Worm (Caenorhabditis elegans) whole organism, young adult: ENCODE measurements around the gene nsy-4.

Experiments
- B0035.1 ChIP-seq: sonication (generic microtip); optimal IDR thresholded peaks from 2 replicates; lab custom pipeline; 2016; ENCODE audit warnings: missing genetic modification characterization, mild to moderate bottlenecking, missing compliant biosample characterization, missing genotype, missing genetic modification reagents
- B0261.1 ChIP-seq: sonication (generic microtip); optimal IDR thresholded peaks from 2 replicates; lab custom pipeline; 2016; ENCODE audit warnings: mild to moderate bottlenecking, missing genetic modification characterization, moderate library complexity, missing compliant biosample characterization
- B0336.3 ChIP-seq: fragments of 200-800 bp; sonication (Bioruptor generic); IDR thresholded peaks from 2 replicates; pipeline ENCODE4 v1.3.6; 2022; ENCODE audit warnings: missing genetic modification characterization, missing compliant biosample characterization
- C06A6.2 ChIP-seq: fragments of 200-800 bp; sonication (Bioruptor generic); conservative IDR thresholded peaks from 2 replicates; pipeline ENCODE4 v1.3.6; 2022; ENCODE audit warnings: missing genetic modification characterization, missing compliant biosample characterization
- D2030.7 ChIP-seq: fragments of 200-800 bp; sonication (Bioruptor generic); IDR thresholded peaks from 2 replicates; pipeline ENCODE4 v1.3.6; 2022; ENCODE audit warnings: missing genetic modification reagents, missing genetic modification characterization, missing compliant biosample characterization
- F39B2.1 ChIP-seq: fragments of 200-800 bp; sonication (Bioruptor generic); IDR thresholded peaks from 2 replicates; pipeline ENCODE4 v1.3.6; 2022; ENCODE audit warnings: missing genetic modification reagents, missing genetic modification characterization, missing compliant biosample characterization
- F49E8.2 ChIP-seq: sonication (generic microtip); optimal IDR thresholded peaks from 3 replicates; lab custom pipeline; 2017; ENCODE audit warnings: missing genetic modification characterization, mild to moderate bottlenecking, missing compliant biosample characterization, antibody characterized with exemption, moderate library complexity; ENCODE audit not compliant: insufficient read depth
- F57A8.1 ChIP-seq: fragments of 200-800 bp; sonication (Bioruptor generic); optimal IDR thresholded peaks from 2 replicates; lab custom pipeline; 2018; ENCODE audit warnings: mild to moderate bottlenecking, missing genetic modification characterization, moderate library complexity, missing compliant biosample characterization
- Y56A3A.18 ChIP-seq: fragments of 200-800 bp; sonication (Bioruptor generic); IDR thresholded peaks from 2 replicates; pipeline ENCODE4 v1.3.6; 2022; ENCODE audit warnings: missing genetic modification reagents, missing genetic modification characterization, missing compliant biosample characterization
- Y67H2A.10 ChIP-seq: fragments of 200-800 bp; sonication (Bioruptor generic); conservative IDR thresholded peaks from 2 replicates; pipeline ENCODE4 v1.3.6; 2022; ENCODE audit warnings: missing genetic modification reagents, missing genetic modification characterization, missing compliant biosample characterization
- Y95B8A.8 ChIP-seq: fragments of 200-800 bp; sonication (Bioruptor generic); IDR thresholded peaks from 2 replicates; pipeline ENCODE4 v1.3.6; 2022; ENCODE audit warnings: missing genetic modification reagents, missing genetic modification characterization, missing compliant biosample characterization
- attf-5 ChIP-seq: fragments of 200-800 bp; sonication (Bioruptor generic); optimal IDR thresholded peaks from 2 replicates; lab custom pipeline; 2018; ENCODE audit warnings: mild to moderate bottlenecking, missing genetic modification characterization, missing compliant biosample characterization
- attf-6 ChIP-seq: fragments of 200-800 bp; sonication (Bioruptor generic); IDR thresholded peaks from 2 replicates; pipeline ENCODE4 v1.3.6; 2022; ENCODE audit warnings: missing genetic modification reagents, missing genetic modification characterization, missing compliant biosample characterization
- bed-2 ChIP-seq: fragments of 200-800 bp; sonication (Bioruptor generic); IDR thresholded peaks from 2 replicates; pipeline ENCODE4 v1.3.6; 2022; ENCODE audit warnings: missing genetic modification reagents, missing genetic modification characterization, missing compliant biosample characterization
- ceh-27 ChIP-seq: fragments of 200-800 bp; sonication (Bioruptor generic); optimal IDR thresholded peaks from 2 replicates; lab custom pipeline; 2018; ENCODE audit warnings: mild to moderate bottlenecking, missing genetic modification characterization, moderate library complexity, missing compliant biosample characterization
- ceh-40 ChIP-seq: fragments of 200-800 bp; sonication (Bioruptor generic); IDR thresholded peaks from 2 replicates; pipeline ENCODE4 v1.3.6; 2022; ENCODE audit warnings: missing genetic modification characterization, missing compliant biosample characterization
- dox-1 ChIP-seq: fragments of 200-800 bp; sonication (Bioruptor generic); IDR thresholded peaks from 2 replicates; pipeline ENCODE4 v1.3.6; 2022; ENCODE audit warnings: missing genetic modification reagents, missing genetic modification characterization, missing compliant biosample characterization
- dpl-1 ChIP-seq: fragments of 150-350 bp; optimal IDR thresholded peaks from 2 replicates; lab custom pipeline; 2014; ENCODE audit warnings: missing biosample characterization, missing genetic modification reagents, missing genetic modification characterization
- egrh-3 ChIP-seq: fragments of 200-800 bp; sonication (Bioruptor generic); IDR thresholded peaks from 2 replicates; pipeline ENCODE4 v1.3.6; 2022; ENCODE audit warnings: missing genetic modification reagents, missing genetic modification characterization, missing compliant biosample characterization
- ets-4 ChIP-seq: fragments of 200-800 bp; sonication (Bioruptor generic); optimal IDR thresholded peaks from 2 replicates; lab custom pipeline; 2018; ENCODE audit warnings: mild to moderate bottlenecking, missing genetic modification characterization, missing compliant biosample characterization
- gei-17 ChIP-seq: fragments of 200-800 bp; sonication (Bioruptor generic); optimal IDR thresholded peaks from 2 replicates; lab custom pipeline; 2018; ENCODE audit warnings: mild to moderate bottlenecking, missing genetic modification characterization, missing compliant biosample characterization
- hlh-26 ChIP-seq: fragments of 200-800 bp; sonication (Bioruptor generic); conservative IDR thresholded peaks from 2 replicates; pipeline ENCODE4 v1.3.6; 2022; ENCODE audit warnings: missing genetic modification reagents, missing genetic modification characterization, missing compliant biosample characterization
- hmg-1.2 ChIP-seq: fragments of 200-800 bp; sonication (Bioruptor generic); IDR thresholded peaks from 2 replicates; pipeline ENCODE4 v1.3.6; 2022; ENCODE audit warnings: missing genetic modification reagents, missing genetic modification characterization, missing compliant biosample characterization
- let-526 ChIP-seq: fragments of 200-800 bp; sonication (Bioruptor generic); IDR thresholded peaks from 2 replicates; pipeline ENCODE4 v1.3.6; 2022; ENCODE audit warnings: missing genetic modification reagents, missing genetic modification characterization, missing compliant biosample characterization
- lin-35 ChIP-seq, 3 experiments: fragments of 150-350 bp in 2 of 3; sonication (generic microtip) in 1 of 3; optimal IDR thresholded peaks; 2 replicates each; lab custom pipeline; 2014 to 2018; ENCODE audit warnings: missing biosample characterization in 3 of 3, missing genetic modification characterization in 3 of 3, missing genetic modification reagents in 3 of 3
- lin-40 ChIP-seq: sonication (generic microtip); optimal IDR thresholded peaks from 2 replicates; lab custom pipeline; 2016; ENCODE audit warnings: missing genetic modification characterization, mild to moderate bottlenecking, missing compliant biosample characterization, missing genotype, missing genetic modification reagents
- lin-54 ChIP-seq: fragments of 200-800 bp; sonication (Bioruptor generic); optimal IDR thresholded peaks from 2 replicates; lab custom pipeline; 2018; ENCODE audit warnings: mild to moderate bottlenecking, missing genetic modification characterization, missing compliant biosample characterization
- lsl-1 ChIP-seq: fragments of 200-800 bp; sonication (Bioruptor generic); optimal IDR thresholded peaks from 2 replicates; lab custom pipeline; 2018; ENCODE audit warnings: mild to moderate bottlenecking, missing genetic modification characterization, moderate library complexity, missing compliant biosample characterization
- madf-10 ChIP-seq: sonication (generic microtip); optimal IDR thresholded peaks from 2 replicates; lab custom pipeline; 2016; ENCODE audit warnings: mild to moderate bottlenecking, missing genetic modification characterization, missing compliant biosample characterization
- madf-6 ChIP-seq: fragments of 200-800 bp; sonication (Bioruptor generic); IDR thresholded peaks from 2 replicates; pipeline ENCODE4 v1.3.6; 2022; ENCODE audit warnings: missing genetic modification reagents, missing genetic modification characterization, missing compliant biosample characterization
- nfya-2 ChIP-seq: fragments of 200-800 bp; sonication (Bioruptor generic); IDR thresholded peaks from 2 replicates; pipeline ENCODE4 v1.3.6; 2022; ENCODE audit warnings: missing genetic modification reagents, missing genetic modification characterization, missing compliant biosample characterization
- nfyb-1 ChIP-seq: fragments of 200-800 bp; sonication (Bioruptor generic); IDR thresholded peaks from 2 replicates; pipeline ENCODE4 v1.3.6; 2022; ENCODE audit warnings: missing genetic modification reagents, missing genetic modification characterization, missing compliant biosample characterization
- nhr-80 ChIP-seq: sonication (generic microtip); optimal IDR thresholded peaks from 2 replicates; lab custom pipeline; 2016; ENCODE audit warnings: missing genetic modification characterization, missing compliant biosample characterization
- sdz-38 ChIP-seq: sonication (generic microtip); optimal IDR thresholded peaks from 2 replicates; lab custom pipeline; 2016; ENCODE audit warnings: missing genotype, missing genetic modification characterization, missing compliant biosample characterization
- sea-2 ChIP-seq: fragments of 200-800 bp; sonication (Bioruptor generic); IDR thresholded peaks from 2 replicates; pipeline ENCODE4 v1.3.6; 2022; ENCODE audit warnings: missing genetic modification characterization, missing compliant biosample characterization
- somi-1 ChIP-seq: fragments of 200-800 bp; sonication (Bioruptor generic); optimal IDR thresholded peaks from 2 replicates; lab custom pipeline; 2018; ENCODE audit warnings: mild to moderate bottlenecking, missing genetic modification characterization, missing compliant biosample characterization
- tbp1 ChIP-seq: fragments of 200-800 bp; sonication (Bioruptor generic); optimal IDR thresholded peaks from 2 replicates; lab custom pipeline; 2018; ENCODE audit warnings: mild to moderate bottlenecking, missing genetic modification characterization, missing compliant biosample characterization
- zfh-2 ChIP-seq: fragments of 200-800 bp; sonication (Bioruptor generic); conservative IDR thresholded peaks from 2 replicates; pipeline ENCODE4 v1.3.6; 2022; ENCODE audit warnings: missing genetic modification reagents, missing genetic modification characterization, missing compliant biosample characterization
- zim-3 ChIP-seq: sonication (generic microtip); optimal IDR thresholded peaks from 2 replicates; lab custom pipeline; 2017; ENCODE audit warnings: mild to moderate bottlenecking, missing genetic modification characterization, moderate library complexity, missing compliant biosample characterization
- ztf-22 ChIP-seq: fragments of 200-800 bp; sonication (Bioruptor generic); optimal IDR thresholded peaks from 2 replicates; lab custom pipeline; 2018; ENCODE audit warnings: mild to moderate bottlenecking, missing genetic modification characterization, moderate library complexity, missing compliant biosample characterization
- ztf-25 ChIP-seq: fragments of 200-800 bp; sonication (Bioruptor generic); IDR thresholded peaks from 2 replicates; pipeline ENCODE4 v1.3.6; 2022; ENCODE audit warnings: missing genetic modification reagents, missing genetic modification characterization, missing compliant biosample characterization
- ztf-3 ChIP-seq: fragments of 200-800 bp; sonication (Bioruptor generic); optimal IDR thresholded peaks from 2 replicates; lab custom pipeline; 2018; ENCODE audit warnings: mild to moderate bottlenecking, missing genetic modification characterization, missing compliant biosample characterization

The nsy-4 gene

DNA sequence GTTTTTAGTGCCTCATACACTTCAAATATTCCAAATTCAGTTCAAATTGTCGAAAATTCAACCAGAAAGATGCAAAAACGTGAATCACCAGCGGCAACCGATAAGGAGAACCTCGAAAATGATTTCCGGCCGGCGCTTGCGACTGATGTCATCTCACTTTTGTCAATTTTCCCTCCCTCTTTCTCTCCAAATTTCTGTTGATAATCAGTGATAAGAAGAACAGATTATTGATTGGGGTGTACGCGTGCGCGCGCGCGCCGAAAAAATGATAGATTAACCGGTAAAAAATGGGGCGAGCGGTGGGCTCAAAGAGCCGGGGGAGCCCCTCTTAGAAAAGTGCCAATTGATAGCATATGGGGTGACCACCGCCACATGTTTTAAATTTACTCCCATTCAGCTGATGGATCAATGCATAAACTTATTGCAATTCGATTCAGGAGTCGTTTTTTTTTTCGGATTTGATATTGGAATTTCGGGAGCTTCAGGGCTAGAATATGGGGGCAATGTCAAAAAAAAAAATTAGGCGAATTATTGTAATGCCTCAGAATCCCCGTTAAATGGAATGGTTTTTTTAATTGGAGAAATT is 38.5 kb upstream of the nsy-4 start:
- TF ChIP-seq ceh-27 (no peak), D2030.7 (GFP tag; lab: Robert Waterston, UW) (no peak), lin-54 (GFP tag; lab: Kevin White, UChicago) (no peak), nhr-80 (tag; lab: Kevin White, UChicago) (peak; percentile 82), attf-5 (GFP tag; lab: Kevin White, UChicago) (no peak), Y95B8A.8 (no peak), ztf-3 (GFP tag; lab: Kevin White, UChicago) (no peak), lin-35 (GFP tag; optimal IDR thresholded peaks at IDR 0.05; lab: Kevin White, UChicago) (no peak), ztf-25 (GFP tag; lab: Robert Waterston, UW) (no peak), lin-40 (tag; lab: Kevin White, UChicago) (no peak), somi-1 (GFP tag; lab: Kevin White, UChicago) (no peak), let-526 (GFP tag; lab: Robert Waterston, UW) (no peak), dox-1 (peak; percentile 73), Y56A3A.18 (GFP tag; lab: Robert Waterston, UW) (no peak), attf-6 (GFP tag; lab: Robert Waterston, UW) (no peak), sea-2 (GFP tag; lab: Robert Waterston, UW) (no peak), sdz-38 (tag; lab: Kevin White, UChicago) (no peak), dpl-1 (GFP tag; lab: Kevin White, UChicago) (no peak), madf-10 (tag; lab: Kevin White, UChicago) (no peak), hmg-1.2 (GFP tag; lab: Robert Waterston, UW) (no peak), Y67H2A.10 (GFP tag; lab: Robert Waterston, UW) (no peak), madf-6 (GFP tag; lab: Robert Waterston, UW) (no peak), zim-3 (tag; lab: Kevin White, UChicago) (no peak), B0035.1 (tag; lab: Kevin White, UChicago) (no peak), nfyb-1 (GFP tag; lab: Robert Waterston, UW) (0 out of 2 replicates have a peak, but pooled peaks have one; percentile 25), B0261.1 (tag; lab: Kevin White, UChicago) (no peak), B0336.3 (GFP tag; lab: Robert Waterston, UW) (no peak), tbp1 (GFP tag; lab: Kevin White, UChicago) (no peak), C06A6.2 (GFP tag; lab: Robert Waterston, UW) (no peak), ets-4 (peak; percentile 12), egrh-3 (no peak), nfya-2 (GFP tag; lab: Robert Waterston, UW) (no peak), zfh-2 (0 out of 2 replicates have a peak, but pooled peaks have one; percentile 53), F57A8.1 (GFP tag; lab: Kevin White, UChicago) (no peak), lsl-1 (GFP tag; lab: Kevin White, UChicago) (no peak), hlh-26 (no peak), ztf-22 (GFP tag; lab: Kevin White, UChicago) (no peak), F49E8.2 (no peak), F39B2.1 (GFP tag; lab: Robert Waterston, UW) (no peak), gei-17 (GFP tag; lab: Kevin White, UChicago) (no peak), ceh-40 (no peak), bed-2 (no peak)
